Worm (Caenorhabditis elegans) whole organism, L2 larva: ENCODE data around the gene sulp-7.

ENCODE experiments used
- C34F6.9 ChIP-seq: fragments of 150-350 bp; optimal IDR thresholded peaks from 2 replicates; lab custom pipeline; 2014; ENCODE audit warnings: missing biosample characterization, missing genetic modification characterization
- ama-1 ChIP-seq: fragments of 150-350 bp; optimal IDR thresholded peaks from 2 replicates; lab custom pipeline; 2018; ENCODE audit warnings: inconsistent platforms
- lin-13 ChIP-seq: fragments of 150-350 bp; optimal IDR thresholded peaks from 2 replicates; lab custom pipeline; 2014; ENCODE audit warnings: missing biosample characterization, missing genetic modification reagents, missing genetic modification characterization
- nhr-129 ChIP-seq: fragments of 150-350 bp; optimal IDR thresholded peaks from 2 replicates; lab custom pipeline; 2014; ENCODE audit warnings: missing biosample characterization, missing genetic modification characterization
- nhr-77 ChIP-seq: fragments of 150-350 bp; optimal IDR thresholded peaks from 2 replicates; lab custom pipeline; 2014; ENCODE audit warnings: missing biosample characterization, missing genetic modification characterization
- unc-62 ChIP-seq: fragments of 150-350 bp; optimal IDR thresholded peaks from 2 replicates; lab custom pipeline; 2014; ENCODE audit warnings: missing biosample characterization, missing genetic modification reagents, missing genetic modification characterization
- ztf-4 ChIP-seq: fragments of 150-350 bp; optimal IDR thresholded peaks from 2 replicates; lab custom pipeline; 2014; ENCODE audit warnings: missing biosample characterization, missing genetic modification characterization

ce11 chrX:11120808-11121207, 40.3 kb downstream of the sulp-7 start, which contains the start of gene R08B4.3:
- TF ChIP-seq lin-13 (GFP tag; lab: Kevin White, UChicago) (no peak), ama-1 (lab: Kevin White, UChicago) (no peak), unc-62 (GFP tag; lab: Kevin White, UChicago) (no peak), nhr-77 (tag; lab: Kevin White, UChicago) (no peak), C34F6.9 (no peak), nhr-129 (tag; lab: Kevin White, UChicago) (no peak), ztf-4 (tag; lab: Kevin White, UChicago) (no peak)
